Worm (Caenorhabditis elegans) whole organism, L4 larva: ENCODE results near the gene sbp-1.

Source experiments
- F37D6.2 ChIP-seq: sonication (generic microtip); optimal IDR thresholded peaks from 2 replicates; lab custom pipeline; 2016; ENCODE audit warnings: mild to moderate bottlenecking, missing genetic modification characterization, missing compliant biosample characterization
- F49E8.2 ChIP-seq: sonication (generic microtip); optimal IDR thresholded peaks from 2 replicates; lab custom pipeline; 2016; ENCODE audit warnings: missing compliant biosample characterization, mild to moderate bottlenecking, missing genetic modification characterization, borderline replicate concordance
- R02D3.7 ChIP-seq: fragments of 150-350 bp; sonication (generic microtip); optimal IDR thresholded peaks from 3 replicates; lab custom pipeline; 2014; ENCODE audit warnings: missing biosample characterization, missing genetic modification characterization
- Y105C5A.15 ChIP-seq: fragments of 200-800 bp; sonication (Bioruptor generic); IDR thresholded peaks from 2 replicates; pipeline ENCODE4 v1.3.6; 2022; ENCODE audit warnings: missing genetic modification characterization, missing compliant biosample characterization
- Y75B8A.6 ChIP-seq: fragments of 200-800 bp; sonication (Bioruptor generic); IDR thresholded peaks from 2 replicates; pipeline ENCODE4 v1.3.6; 2022; ENCODE audit warnings: missing genetic modification reagents, missing genetic modification characterization, missing compliant biosample characterization
- aha-1 ChIP-seq: fragments of 150-350 bp; peaks from one replicate; lab custom pipeline; 2014; ENCODE audit warnings: missing biosample characterization, missing genetic modification characterization
- ama-1 ChIP-seq: fragments of 150-350 bp; optimal IDR thresholded peaks from 2 replicates; lab custom pipeline; 2014; ENCODE audit warnings: inconsistent platforms, mixed read lengths
- ceh-20 ChIP-seq: fragments of 200-800 bp; sonication (Bioruptor generic); IDR thresholded peaks from 2 replicates; pipeline ENCODE4 v1.3.6; 2022; ENCODE audit warnings: missing genetic modification reagents, missing genetic modification characterization, missing compliant biosample characterization
- ceh-62 ChIP-seq: sonication (generic microtip); optimal IDR thresholded peaks from 2 replicates; lab custom pipeline; 2017; ENCODE audit warnings: missing biosample characterization, missing genetic modification characterization
- ces-1 ChIP-seq: fragments of 150-350 bp; sonication (generic microtip); optimal IDR thresholded peaks from 4 replicates; lab custom pipeline; 2014; ENCODE audit warnings: missing biosample characterization, missing genetic modification reagents, missing genetic modification characterization
- ctbp-1 ChIP-seq: fragments of 200-800 bp; sonication (Bioruptor generic); IDR thresholded peaks from 2 replicates; pipeline ENCODE4 v1.3.6; 2022; ENCODE audit warnings: missing genetic modification reagents, missing genetic modification characterization, missing compliant biosample characterization
- daf-16 ChIP-seq, 3 experiments: sonication (generic microtip); optimal IDR thresholded peaks; 2 replicates each; lab custom pipeline; 2016 to 2017; ENCODE audit warnings: missing genetic modification characterization in 3 of 3, missing genetic modification reagents in 3 of 3, mild to moderate bottlenecking in 2 of 3, missing compliant biosample characterization in 2 of 3, missing biosample characterization in 1 of 3, moderate library complexity in 1 of 3
- daf-19 ChIP-seq: fragments of 200-800 bp; sonication (Bioruptor generic); conservative IDR thresholded peaks from 2 replicates; pipeline ENCODE4 v1.3.6; 2022; ENCODE audit warnings: missing genetic modification characterization, missing compliant biosample characterization
- daf-8 ChIP-seq: fragments of 200-800 bp; sonication (Bioruptor generic); IDR thresholded peaks from 2 replicates; pipeline ENCODE4 v1.3.6; 2022; ENCODE audit warnings: missing genetic modification characterization, missing compliant biosample characterization
- dpl-1 ChIP-seq: fragments of 150-350 bp; optimal IDR thresholded peaks from 2 replicates; lab custom pipeline; 2014; ENCODE audit warnings: missing biosample characterization, missing genetic modification reagents, missing genetic modification characterization
- dve-1 ChIP-seq: sonication (generic microtip); optimal IDR thresholded peaks from 2 replicates; lab custom pipeline; 2017; ENCODE audit warnings: antibody characterized with exemption, mild to moderate bottlenecking, missing genetic modification characterization, missing compliant biosample characterization; ENCODE audit not compliant: insufficient read depth
- egl-27 ChIP-seq: sonication (generic microtip); optimal IDR thresholded peaks from 3 replicates; lab custom pipeline; 2017; ENCODE audit warnings: missing biosample characterization, missing genetic modification reagents, missing genetic modification characterization
- fkh-10 ChIP-seq: fragments of 150-350 bp; optimal IDR thresholded peaks from 2 replicates; lab custom pipeline; 2014; ENCODE audit warnings: missing biosample characterization, missing genetic modification reagents, missing genetic modification characterization
- fos-1 ChIP-seq: fragments of 150-350 bp; optimal IDR thresholded peaks from 2 replicates; lab custom pipeline; 2014; ENCODE audit warnings: missing biosample characterization, missing genetic modification characterization
- hlh-11 ChIP-seq: fragments of 200-800 bp; sonication (Bioruptor generic); optimal IDR thresholded peaks from 2 replicates; lab custom pipeline; 2018; ENCODE audit warnings: mild to moderate bottlenecking, missing genetic modification characterization, missing compliant biosample characterization
- jun-1 ChIP-seq: fragments of 150-350 bp; optimal IDR thresholded peaks from 2 replicates; lab custom pipeline; 2014; ENCODE audit warnings: missing biosample characterization, missing genetic modification reagents, missing genetic modification characterization
- lim-7 ChIP-seq: fragments of 200-800 bp; sonication (Bioruptor generic); IDR thresholded peaks from 2 replicates; pipeline ENCODE4 v1.3.6; 2022; ENCODE audit warnings: missing genetic modification characterization, missing compliant biosample characterization
- lin-15B ChIP-seq: fragments of 150-350 bp; sonication (generic microtip); optimal IDR thresholded peaks from 3 replicates; lab custom pipeline; 2014; ENCODE audit warnings: missing biosample characterization, missing genetic modification characterization
- lin-38 ChIP-seq: fragments of 200-800 bp; sonication (Bioruptor generic); IDR thresholded peaks from 2 replicates; pipeline ENCODE4 v1.3.6; 2022; ENCODE audit warnings: missing genetic modification reagents, missing genetic modification characterization, missing compliant biosample characterization
- lin-39 ChIP-seq: fragments of 150-350 bp; optimal IDR thresholded peaks from 2 replicates; lab custom pipeline; 2014; ENCODE audit warnings: missing biosample characterization, missing genetic modification reagents, missing genetic modification characterization
- mdt-29 ChIP-seq: fragments of 200-800 bp; sonication (Bioruptor generic); IDR thresholded peaks from 2 replicates; pipeline ENCODE4 v1.3.6; 2022; ENCODE audit warnings: missing genetic modification reagents, missing genetic modification characterization, missing compliant biosample characterization
- nhr-11 ChIP-seq: fragments of 150-350 bp; optimal IDR thresholded peaks from 2 replicates; lab custom pipeline; 2014; ENCODE audit warnings: missing biosample characterization, missing genetic modification characterization
- nhr-28 ChIP-seq: fragments of 150-350 bp; optimal IDR thresholded peaks from 2 replicates; lab custom pipeline; 2014; ENCODE audit warnings: missing biosample characterization, missing genetic modification characterization
- nhr-41 ChIP-seq: fragments of 200-800 bp; sonication (Bioruptor generic); IDR thresholded peaks from 2 replicates; pipeline ENCODE4 v1.3.6; 2022; ENCODE audit warnings: missing genetic modification reagents, missing genetic modification characterization, missing compliant biosample characterization
- pqm-1 ChIP-seq: sonication (generic microtip); optimal IDR thresholded peaks from 2 replicates; lab custom pipeline; 2017; ENCODE audit warnings: missing biosample characterization, missing genetic modification characterization
- snpc-4 ChIP-seq: fragments of 150-350 bp; optimal IDR thresholded peaks from 2 replicates; lab custom pipeline; 2014; ENCODE audit warnings: missing biosample characterization, missing genetic modification characterization
- spr-3 ChIP-seq: fragments of 200-800 bp; sonication (Bioruptor generic); optimal IDR thresholded peaks from 2 replicates; lab custom pipeline; 2018; ENCODE audit warnings: mild to moderate bottlenecking, missing genetic modification characterization, missing compliant biosample characterization
- unc-62 ChIP-seq, 3 experiments: fragments of 150-350 bp in 1 of 3; sonication (generic microtip); optimal IDR thresholded peaks in 2 of 3; peaks in 1 of 3; 1 replicate in 1 of 3; 2 replicates in 2 of 3; lab custom pipeline; 2014 to 2017; ENCODE audit warnings: missing biosample characterization in 3 of 3, missing genetic modification characterization in 3 of 3, missing genetic modification reagents in 3 of 3, missing genotype in 1 of 3
- zag-1 ChIP-seq: fragments of 150-350 bp; optimal IDR thresholded peaks from 2 replicates; lab custom pipeline; 2014; ENCODE audit warnings: missing biosample characterization, missing genetic modification characterization
- zfp-2 ChIP-seq: sonication (generic microtip); optimal IDR thresholded peaks from 2 replicates; lab custom pipeline; 2016; ENCODE audit warnings: mild to moderate bottlenecking, missing genetic modification characterization, missing compliant biosample characterization

sbp-1 gene

ce11 chrIII:11442556-11442955 lies at the start of gene sbp-1:
TSS of gene sbp-1 (minus strand) at chrIII:11442566.
- TF ChIP-seq dve-1 (peak; percentile 19), ctbp-1 (GFP tag; lab: Robert Waterston, UW) (no peak), ama-1 (no peak), snpc-4 (tag; lab: Kevin White, UChicago) (no peak), pqm-1 (tag; lab: Kevin White, UChicago) (peak; percentile 77), daf-16 (GFP tag; optimal IDR thresholded peaks at IDR 0.05; lab: Kevin White, UChicago) (no peak), daf-16 (tag; optimal IDR thresholded peaks at IDR 0.05; lab: Kevin White, UChicago) (peak; percentile 10), fkh-10 (GFP tag; lab: Kevin White, UChicago) (no peak), ceh-20 (GFP tag; lab: Robert Waterston, UW) (no peak), unc-62 (GFP tag; optimal IDR thresholded peaks at IDR 0.05 in 1 of 2; lab: Kevin White, UChicago) (no peak), unc-62 (tag; optimal IDR thresholded peaks at IDR 0.05; lab: Kevin White, UChicago) (no peak), mdt-29 (GFP tag; lab: Robert Waterston, UW) (no peak), nhr-28 (peak; percentile 56), hlh-11 (tag; lab: Kevin White, UChicago) (peak; percentile 0), lin-39 (tag; lab: Kevin White, UChicago) (no peak), spr-3 (GFP tag; lab: Kevin White, UChicago) (no peak), Y75B8A.6 (GFP tag; lab: Robert Waterston, UW) (no peak), ceh-62 (tag; lab: Kevin White, UChicago) (no peak), zfp-2 (tag; lab: Kevin White, UChicago) (no peak), F37D6.2 (no peak), lim-7 (GFP tag; lab: Robert Waterston, UW) (no peak), lin-15B (tag; lab: Kevin White, UChicago) (no peak), dpl-1 (GFP tag; lab: Kevin White, UChicago) (no peak), daf-8 (GFP tag; lab: Robert Waterston, UW) (no peak), zag-1 (tag; lab: Kevin White, UChicago) (no peak), nhr-11 (tag; lab: Kevin White, UChicago) (no peak), fos-1 (tag; lab: Kevin White, UChicago) (no peak), lin-38 (peak; percentile 56), nhr-41 (GFP tag; lab: Robert Waterston, UW) (no peak)

- no peak for TF ChIP-seq lin-38
- TF ChIP-seq unc-62 (GFP tag; optimal IDR thresholded peaks at IDR 0.05 in 1 of 2; lab: Kevin White, UChicago) = peak in 1 of 2 experiments; percentile 40
- TF ChIP-seq unc-62 (tag; optimal IDR thresholded peaks at IDR 0.05; lab: Kevin White, UChicago) = no peak
These were observed 47.9 kb upstream of the sbp-1 start for ce11 chrIII:11490221-11490620.

- TF ChIP-seq F49E8.2 = no peak
- no peak for TF ChIP-seq ces-1 (GFP tag; lab: Kevin White, UChicago)
- no peak for TF ChIP-seq R02D3.7 (tag; lab: Kevin White, UChicago)
- TF ChIP-seq Y105C5A.15 (GFP tag; lab: Robert Waterston, UW) = no peak
- TF ChIP-seq daf-19 (GFP tag; lab: Robert Waterston, UW) = no peak
- TF ChIP-seq egl-27 = no peak
- no peak for TF ChIP-seq jun-1 (tag; lab: Kevin White, UChicago)
- no peak for TF ChIP-seq Y75B8A.6 (GFP tag; lab: Robert Waterston, UW)
- no peak for TF ChIP-seq zag-1 (tag; lab: Kevin White, UChicago)
These were observed 47.2 kb upstream of the sbp-1 start for ce11 chrIII:11489601-11490000.

- TF ChIP-seq mdt-29 (GFP tag; lab: Robert Waterston, UW) (no peak), aha-1 (tag; lab: Kevin White, UChicago) (peak; percentile 94)
These were observed 46.4 kb upstream of the sbp-1 start for ce11 chrIII:11488662-11489349.
